Worm (Caenorhabditis elegans): ENCODE data around the gene T19C4.5.
A peak's percentile ranks its signal among the peaks of the same experiment; 100 is the strongest.
"Not testable (repeated sequence)": the region's sequence is repeated elsewhere in the genome, so short reads cannot be mapped to it uniquely, and the experiment has no call there.

- peak; percentile 67 for TF ChIP-seq nhr-90 (tag; optimal IDR thresholded peaks at IDR 0.05; ENCODE audit: poor library complexity)
- TF ChIP-seq mdl-1 (tag; optimal IDR thresholded peaks at IDR 0.05); hpl-2 (GFP tag; optimal IDR thresholded peaks at IDR 0.05): not testable (repeated sequence)
Observed at ce11 chrV:11175336-11175938, 3.4 kb downstream of the T19C4.5 start.

Data from whole organism, L1 larva.